Worm (Caenorhabditis elegans): ENCODE data around the gene yap-1.

Gene yap-1

ce11 chrX:10684533-10684932 lies 7.2 kb upstream of the yap-1 start (continued):
- peak; percentile 40 for TF ChIP-seq mes-2 (tag; optimal IDR thresholded peaks at IDR 0.05; ENCODE audit: poor library complexity, severe bottlenecking)
- TF ChIP-seq nhr-48 (tag; optimal IDR thresholded peaks at IDR 0.05) = no peak
- TF ChIP-seq ceh-44 (GFP tag; IDR thresholded peaks at IDR 0.05) = no peak
- TF ChIP-seq dve-1 (tag; optimal IDR thresholded peaks at IDR 0.05; ENCODE audit: insufficient read depth) = peak; percentile 47
- TF ChIP-seq Y48G9A.11 (GFP tag; IDR thresholded peaks at IDR 0.05) = no peak
- no peak for TF ChIP-seq gei-8 (GFP tag; optimal IDR thresholded peaks at IDR 0.05)
- TF ChIP-seq F37D6.2 (tag; optimal IDR thresholded peaks at IDR 0.05) = no peak
- TF ChIP-seq egl-27 (tag; optimal IDR thresholded peaks at IDR 0.05) = no peak
- TF ChIP-seq F10B5.3 (tag; optimal IDR thresholded peaks at IDR 0.05) = no peak
- no peak for TF ChIP-seq ZK546.5 (tag; optimal IDR thresholded peaks at IDR 0.05)
- peak; percentile 17 for TF ChIP-seq nhr-77 (tag; optimal IDR thresholded peaks at IDR 0.05)
- no peak for TF ChIP-seq zip-11 (GFP tag; IDR thresholded peaks at IDR 0.05)
- no peak for TF ChIP-seq nhr-111 (GFP tag; optimal IDR thresholded peaks at IDR 0.05)
- no peak for TF ChIP-seq dmd-8 (GFP tag; IDR thresholded peaks at IDR 0.05)
- TF ChIP-seq lin-38 (GFP tag; IDR thresholded peaks at IDR 0.05) = no peak
- TF ChIP-seq arid-1 (GFP tag; conservative IDR thresholded peaks at IDR 0.05) = no peak
- TF ChIP-seq F44E2.7 (GFP tag; IDR thresholded peaks at IDR 0.05) = no peak
- no peak for TF ChIP-seq madf-5 (GFP tag; IDR thresholded peaks at IDR 0.05)
- TF ChIP-seq daf-12 (tag; optimal IDR thresholded peaks at IDR 0.05) = no peak
- no peak for TF ChIP-seq tag-97 (GFP tag; IDR thresholded peaks at IDR 0.05)
- TF ChIP-seq duxl-1 (tag; optimal IDR thresholded peaks at IDR 0.05; ENCODE audit: poor library complexity) = no peak
- TF ChIP-seq ceh-62 (tag; optimal IDR thresholded peaks at IDR 0.05) = no peak
- TF ChIP-seq vab-7 (GFP tag; IDR thresholded peaks at IDR 0.05) = no peak
- no peak for TF ChIP-seq zfp-2 (tag; optimal IDR thresholded peaks at IDR 0.05)
- TF ChIP-seq nhr-28 (tag; optimal IDR thresholded peaks at IDR 0.05) = peak; percentile 84
- peak; percentile 80 for TF ChIP-seq mxl-3 (GFP tag; optimal IDR thresholded peaks at IDR 0.05)
- TF ChIP-seq D1046.2 (GFP tag; IDR thresholded peaks at IDR 0.05) = no peak
- peak in 1 of 2 experiments; percentile 61 for TF ChIP-seq mdl-1 (tag; optimal IDR thresholded peaks at IDR 0.05)
- no peak for TF ChIP-seq T26A8.4 (GFP tag; IDR thresholded peaks at IDR 0.05)
- peak in 1 of 2 experiments; percentile 40 for TF ChIP-seq lsy-2 (tag; optimal IDR thresholded peaks at IDR 0.05)
- TF ChIP-seq lin-13 (GFP tag; optimal IDR thresholded peaks at IDR 0.05) = no peak
- TF ChIP-seq nhr-237 (tag; optimal IDR thresholded peaks at IDR 0.05) = no peak
- TF ChIP-seq saeg-2 (GFP tag; IDR thresholded peaks at IDR 0.05) = no peak
- no peak for TF ChIP-seq mxl-2 (GFP tag; conservative IDR thresholded peaks at IDR 0.05)
- no peak for TF ChIP-seq ctbp-1 (GFP tag; IDR thresholded peaks at IDR 0.05)
- TF ChIP-seq hmg-1.1 (GFP tag; IDR thresholded peaks at IDR 0.05) = 0 out of 2 replicates have a peak, but pooled peaks have one; percentile 47
- no peak for TF ChIP-seq zip-2 (tag; optimal IDR thresholded peaks at IDR 0.05)
- TF ChIP-seq jun-1 (tag; optimal IDR thresholded peaks at IDR 0.05) = no peak
- no peak for TF ChIP-seq ces-1 (GFP tag; optimal IDR thresholded peaks at IDR 0.05)
- no peak for TF ChIP-seq ZK337.2 (GFP tag; IDR thresholded peaks at IDR 0.05)
- TF ChIP-seq cey-2 (tag; optimal IDR thresholded peaks at IDR 0.05; ENCODE audit: borderline replicate concordance, insufficient read depth) = no peak
- no peak for TF ChIP-seq nhr-6 (tag; optimal IDR thresholded peaks at IDR 0.05)
- TF ChIP-seq lin-1 (GFP tag; IDR thresholded peaks at IDR 0.05) = no peak
- TF ChIP-seq hlh-30 (tag; optimal IDR thresholded peaks at IDR 0.05; ENCODE audit: insufficient read depth) = peak; percentile 80
- TF ChIP-seq spr-1 (tag; optimal IDR thresholded peaks at IDR 0.05) = no peak
- peak; percentile 46 for TF ChIP-seq ama-1 (optimal IDR thresholded peaks at IDR 0.05)
- TF ChIP-seq unc-62 (GFP tag; optimal IDR thresholded peaks at IDR 0.05 in 1 of 2) = no peak
- TF ChIP-seq unc-62 (tag; optimal IDR thresholded peaks at IDR 0.05) = no peak
- no peak for TF ChIP-seq daf-19 (GFP tag; conservative IDR thresholded peaks at IDR 0.05)
- TF ChIP-seq aly-2 (tag; optimal IDR thresholded peaks at IDR 0.05) = no peak
- TF ChIP-seq Y75B8A.6 (GFP tag; IDR thresholded peaks at IDR 0.05) = no peak
- TF ChIP-seq Y105C5A.15 (GFP tag; IDR thresholded peaks at IDR 0.05) = no peak
